Fruit fly (Drosophila melanogaster) whole organism, prepupa: ENCODE measurements around the gene CG43156.

Source experiments
- Blimp-1 ChIP-seq: fragments of 200-800 bp; sonication (Bioruptor generic); optimal IDR thresholded peaks from 3 replicates; lab custom pipeline; 2017; ENCODE audit warnings: missing biosample characterization, missing genetic modification characterization, mild to moderate bottlenecking, moderate library complexity, missing genetic modification reagents
- CG10669 ChIP-seq: fragments of 200-800 bp; sonication (Bioruptor generic); optimal IDR thresholded peaks from 3 replicates; lab custom pipeline; 2018; ENCODE audit warnings: missing biosample characterization, mild to moderate bottlenecking, missing genetic modification characterization, moderate library complexity
- CG11762 ChIP-seq: fragments of 200-800 bp; sonication (Bioruptor generic); optimal IDR thresholded peaks from 3 replicates; lab custom pipeline; 2016; ENCODE audit warnings: missing biosample characterization, missing genetic modification characterization; ENCODE audit not compliant: insufficient read depth
- CG11902 ChIP-seq: fragments of 200-800 bp; sonication (Bioruptor generic); optimal IDR thresholded peaks from 3 replicates; lab custom pipeline; 2016; ENCODE audit warnings: missing biosample characterization, missing genetic modification characterization
- CG15336 ChIP-seq: fragments of 200-800 bp; sonication (Bioruptor generic); IDR thresholded peaks from 2 replicates; pipeline ENCODE4 v1.3.6; 2022; ENCODE audit warnings: missing biosample characterization, missing genetic modification characterization
- CG16779 ChIP-seq: fragments of 200-800 bp; sonication (Bioruptor generic); optimal IDR thresholded peaks from 3 replicates; lab custom pipeline; 2017; ENCODE audit warnings: missing biosample characterization, mild to moderate bottlenecking, missing genetic modification characterization
- CG3032 ChIP-seq: fragments of 200-800 bp; optimal IDR thresholded peaks from 2 replicates; lab custom pipeline; 2019; ENCODE audit warnings: missing biosample characterization, mild to moderate bottlenecking, missing genetic modification characterization, moderate library complexity
- CG31627 ChIP-seq: fragments of 200-800 bp; sonication (Bioruptor generic); optimal IDR thresholded peaks from 3 replicates; lab custom pipeline; 2016; ENCODE audit warnings: missing biosample characterization, missing genetic modification characterization
- CG32006 ChIP-seq: fragments of 200-800 bp; sonication (Bioruptor generic); optimal IDR thresholded peaks from 3 replicates; lab custom pipeline; 2017; ENCODE audit warnings: missing biosample characterization, mild to moderate bottlenecking, missing genetic modification characterization
- CG34406 ChIP-seq: fragments of 200-800 bp; sonication (Bioruptor generic); optimal IDR thresholded peaks from 3 replicates; lab custom pipeline; 2016; ENCODE audit warnings: missing biosample characterization, missing genetic modification characterization
- CG3919 ChIP-seq: fragments of 200-800 bp; sonication (Bioruptor generic); optimal IDR thresholded peaks from 3 replicates; lab custom pipeline; 2016; ENCODE audit warnings: missing biosample characterization, missing genetic modification characterization
- CG6163 ChIP-seq: fragments of 200-800 bp; sonication (Bioruptor generic); IDR thresholded peaks from 3 replicates; pipeline ENCODE4 v1.3.6; 2022; ENCODE audit warnings: missing biosample characterization, missing genetic modification characterization
- CG6276 ChIP-seq: fragments of 200-800 bp; sonication (Bioruptor generic); optimal IDR thresholded peaks from 2 replicates; lab custom pipeline; 2017; ENCODE audit warnings: missing biosample characterization, mild to moderate bottlenecking, missing genetic modification characterization
- CG6792 ChIP-seq: fragments of 200-800 bp; sonication (Bioruptor generic); optimal IDR thresholded peaks from 3 replicates; lab custom pipeline; 2016; ENCODE audit warnings: missing biosample characterization, missing genetic modification characterization
- CG6808 ChIP-seq: fragments of 200-800 bp; sonication (Bioruptor generic); optimal IDR thresholded peaks from 3 replicates; lab custom pipeline; 2017; ENCODE audit warnings: missing biosample characterization, missing genetic modification characterization, mild to moderate bottlenecking, moderate library complexity, missing genetic modification reagents
- CG6854 ChIP-seq: fragments of 200-800 bp; sonication (Bioruptor generic); optimal IDR thresholded peaks from 2 replicates; lab custom pipeline; 2017; ENCODE audit warnings: missing biosample characterization, mild to moderate bottlenecking, missing genetic modification characterization
- CG7368 ChIP-seq: fragments of 200-800 bp; sonication (Bioruptor generic); optimal IDR thresholded peaks from 3 replicates; lab custom pipeline; 2016; ENCODE audit warnings: missing biosample characterization, missing genetic modification characterization
- CG8119 ChIP-seq: fragments of 200-800 bp; sonication (Bioruptor generic); IDR thresholded peaks from 3 replicates; pipeline ENCODE4 v1.3.6; 2022; ENCODE audit warnings: missing biosample characterization, missing genetic modification characterization
- CG8319 ChIP-seq: fragments of 200-800 bp; sonication (Bioruptor generic); optimal IDR thresholded peaks from 3 replicates; lab custom pipeline; 2016; ENCODE audit warnings: missing biosample characterization, missing genetic modification characterization
- CG8632 ChIP-seq: fragments of 200-800 bp; sonication (Bioruptor generic); optimal IDR thresholded peaks from 3 replicates; lab custom pipeline; 2016; ENCODE audit warnings: missing biosample characterization, missing genetic modification characterization
- CG9139 ChIP-seq: fragments of 200-800 bp; sonication (Bioruptor generic); optimal IDR thresholded peaks from 3 replicates; lab custom pipeline; 2017; ENCODE audit warnings: missing biosample characterization, mild to moderate bottlenecking, missing genetic modification characterization
- Eip75B ChIP-seq: fragments of 200-800 bp; sonication (Bioruptor generic); optimal IDR thresholded peaks from 3 replicates; lab custom pipeline; 2016; ENCODE audit warnings: missing biosample characterization, missing genetic modification characterization
- Eip78C ChIP-seq: fragments of 200-800 bp; sonication (Bioruptor generic); peaks from one replicate; lab custom pipeline; 2016; ENCODE audit warnings: missing biosample characterization, missing genetic modification characterization
- Eip93F ChIP-seq: fragments of 200-800 bp; sonication (Bioruptor generic); optimal IDR thresholded peaks from 2 replicates; lab custom pipeline; 2016; ENCODE audit warnings: missing biosample characterization, mild to moderate bottlenecking, missing genetic modification characterization
- Ets21C ChIP-seq: fragments of 200-800 bp; sonication (Bioruptor generic); optimal IDR thresholded peaks from 3 replicates; lab custom pipeline; 2016; ENCODE audit warnings: missing biosample characterization, missing genetic modification characterization
- Ets96B ChIP-seq: fragments of 200-800 bp; optimal IDR thresholded peaks from 2 replicates; lab custom pipeline; 2019; ENCODE audit warnings: missing biosample characterization, mild to moderate bottlenecking, missing genetic modification characterization, moderate library complexity
- Gug ChIP-seq: fragments of 200-800 bp; sonication (Bioruptor generic); IDR thresholded peaks from 2 replicates; pipeline ENCODE4 v1.3.6; 2022; ENCODE audit warnings: missing biosample characterization, missing genetic modification characterization
- Hr38 ChIP-seq: sonication (Bioruptor generic); optimal IDR thresholded peaks from 2 replicates; lab custom pipeline; 2016; ENCODE audit warnings: missing biosample characterization, missing genetic modification characterization
- Hr39 ChIP-seq: fragments of 200-800 bp; sonication (Bioruptor generic); optimal IDR thresholded peaks from 2 replicates; lab custom pipeline; 2016; ENCODE audit warnings: missing biosample characterization, missing genetic modification characterization
- Hr4 ChIP-seq: fragments of 200-800 bp; sonication (Bioruptor generic); optimal IDR thresholded peaks from 3 replicates; lab custom pipeline; 2016; ENCODE audit warnings: missing biosample characterization, missing genetic modification characterization
- Lpt ChIP-seq: fragments of 200-800 bp; sonication (Bioruptor generic); optimal IDR thresholded peaks from 3 replicates; lab custom pipeline; 2016; ENCODE audit warnings: missing biosample characterization, missing genetic modification characterization
- Met ChIP-seq: fragments of 200-800 bp; sonication (Bioruptor generic); optimal IDR thresholded peaks from 3 replicates; lab custom pipeline; 2016; ENCODE audit warnings: missing biosample characterization, missing genetic modification characterization
- Smox ChIP-seq: fragments of 200-800 bp; sonication (Bioruptor generic); optimal IDR thresholded peaks from 3 replicates; lab custom pipeline; 2016; ENCODE audit warnings: missing biosample characterization, missing genetic modification characterization
- Sox102F ChIP-seq: fragments of 200-800 bp; sonication (Bioruptor generic); optimal IDR thresholded peaks from 2 replicates; lab custom pipeline; 2016; ENCODE audit warnings: missing biosample characterization, mild to moderate bottlenecking, missing genetic modification characterization
- Sox14 ChIP-seq: fragments of 200-800 bp; sonication (Bioruptor generic); optimal IDR thresholded peaks from 3 replicates; lab custom pipeline; 2016; ENCODE audit warnings: missing biosample characterization, missing genetic modification characterization
- Sox15 ChIP-seq: fragments of 200-800 bp; sonication (Bioruptor generic); optimal IDR thresholded peaks from 3 replicates; lab custom pipeline; 2016; ENCODE audit warnings: missing biosample characterization, missing genetic modification characterization
- achi ChIP-seq: fragments of 200-800 bp; sonication (Bioruptor generic); optimal IDR thresholded peaks from 3 replicates; lab custom pipeline; 2016; ENCODE audit warnings: missing biosample characterization, missing genetic modification characterization
- cyc ChIP-seq: fragments of 200-800 bp; sonication (Bioruptor generic); optimal IDR thresholded peaks from 3 replicates; lab custom pipeline; 2016; ENCODE audit warnings: missing biosample characterization, missing genetic modification characterization
- dsx ChIP-seq: fragments of 200-800 bp; optimal IDR thresholded peaks from 3 replicates; lab custom pipeline; 2019; ENCODE audit warnings: missing biosample characterization, mild to moderate bottlenecking, missing genetic modification characterization, moderate library complexity; ENCODE audit not compliant: poor library complexity, severe bottlenecking
- eg ChIP-seq: fragments of 200-800 bp; sonication (Bioruptor generic); IDR thresholded peaks from 3 replicates; pipeline ENCODE4 v1.3.6; 2022; ENCODE audit warnings: missing biosample characterization, missing genetic modification characterization
- fd59A ChIP-seq: fragments of 200-800 bp; sonication (Bioruptor generic); optimal IDR thresholded peaks from 2 replicates; lab custom pipeline; 2017; ENCODE audit warnings: missing biosample characterization, mild to moderate bottlenecking, missing genetic modification characterization, missing genetic modification reagents
- fd85E ChIP-seq: fragments of 200-800 bp; sonication (Bioruptor generic); optimal IDR thresholded peaks from 3 replicates; lab custom pipeline; 2016; ENCODE audit warnings: missing biosample characterization, missing genetic modification characterization
- fkh ChIP-seq: fragments of 200-800 bp; sonication (Bioruptor generic); optimal IDR thresholded peaks from 3 replicates; lab custom pipeline; 2017; ENCODE audit warnings: missing biosample characterization, mild to moderate bottlenecking, missing genetic modification characterization, moderate library complexity
- lz ChIP-seq: fragments of 200-800 bp; sonication (Bioruptor generic); optimal IDR thresholded peaks from 3 replicates; lab custom pipeline; 2016; ENCODE audit warnings: missing biosample characterization, missing genetic modification characterization
- ss ChIP-seq, 2 experiments: fragments of 200-800 bp; sonication (Bioruptor generic); optimal IDR thresholded peaks; 2 replicates in 1 of 2; 3 replicates in 1 of 2; lab custom pipeline; 2017 to 2018; ENCODE audit warnings: mild to moderate bottlenecking in 2 of 2, missing biosample characterization in 2 of 2, missing genetic modification characterization in 2 of 2, moderate library complexity in 1 of 2
- vri ChIP-seq: fragments of 200-800 bp; sonication (Bioruptor generic); optimal IDR thresholded peaks from 3 replicates; lab custom pipeline; 2016; ENCODE audit warnings: missing biosample characterization, mild to moderate bottlenecking, missing genetic modification characterization

Gene CG43156

dm6 chrX:11925213-11925612 lies 18.5 kb upstream of the CG43156 start (continued):
- peak; percentile 45 for TF ChIP-seq CG11762
- TF ChIP-seq fd85E (GFP tag; lab: Kevin White, UChicago): no peak
- peak; percentile 48 for TF ChIP-seq CG6792 (GFP tag; lab: Kevin White, UChicago)
- peak; percentile 39 for TF ChIP-seq CG6276 (GFP tag; lab: Kevin White, UChicago)
- peak; percentile 14 for TF ChIP-seq Blimp-1 (GFP tag; lab: Kevin White, UChicago)
- TF ChIP-seq CG3032 (tag; lab: Kevin White, UChicago): no peak
- peak; percentile 72 for TF ChIP-seq Gug
- TF ChIP-seq CG16779 (tag; lab: Kevin White, UChicago): no peak
- peak; percentile 18 for TF ChIP-seq CG8319 (GFP tag; lab: Kevin White, UChicago)
- peak; percentile 25 for TF ChIP-seq achi (GFP tag; lab: Kevin White, UChicago)
- no peak for TF ChIP-seq Lpt
- peak; percentile 75 for TF ChIP-seq cyc (GFP tag; lab: Kevin White, UChicago)
- no peak for TF ChIP-seq ss (GFP tag; optimal IDR thresholded peaks at IDR 0.05; lab: Kevin White, UChicago)
- TF ChIP-seq CG6854 (GFP tag; lab: Kevin White, UChicago): no peak
- peak; percentile 21 for TF ChIP-seq CG11902 (GFP tag; lab: Kevin White, UChicago)
- no peak for TF ChIP-seq Eip75B (GFP tag; lab: Kevin White, UChicago)
- TF ChIP-seq CG3919: peak; percentile 65
- TF ChIP-seq, all 60 proteins: peak for 38

dm6 chrX:11924562-11924961 lies 17.9 kb upstream of the CG43156 start, which contains the start of gene Sclp:
TSS of gene Sclp (minus strand) at chrX:11924662.
- TF ChIP-seq eg (GFP tag; lab: Robert Waterston, UW) (0 out of 3 replicates have a peak, but pooled peaks have one; percentile 34), CG10669 (GFP tag; lab: Kevin White, UChicago) (no peak), fd59A (GFP tag; lab: Kevin White, UChicago) (no peak), CG32006 (peak; percentile 40), achi (GFP tag; lab: Kevin White, UChicago) (peak; percentile 6), Blimp-1 (GFP tag; lab: Kevin White, UChicago) (no peak), Hr39 (no peak), CG15336 (GFP tag; lab: Robert Waterston, UW) (peak; percentile 28; the same call in 1 of the 2 replicates), vri (no peak), CG6163 (GFP tag; lab: Robert Waterston, UW) (no peak), CG6854 (GFP tag; lab: Kevin White, UChicago) (no peak), fd85E (GFP tag; lab: Kevin White, UChicago) (no peak), CG8119 (no peak; the same call in 2 of the 3 replicates), Smox (GFP tag; lab: Kevin White, UChicago) (no peak), CG8319 (GFP tag; lab: Kevin White, UChicago) (no peak), CG34406 (GFP tag; lab: Kevin White, UChicago) (no peak), Hr38 (no peak), CG31627 (no peak), Sox102F (GFP tag; lab: Kevin White, UChicago) (no peak), lz (GFP tag; lab: Kevin White, UChicago) (no peak), fkh (no peak), CG6276 (GFP tag; lab: Kevin White, UChicago) (peak; percentile 34), Ets21C (GFP tag; lab: Kevin White, UChicago) (no peak), CG9139 (GFP tag; lab: Kevin White, UChicago) (no peak), CG6792 (GFP tag; lab: Kevin White, UChicago) (no peak), Met (peak; percentile 2), Hr4 (GFP tag; lab: Kevin White, UChicago) (peak; percentile 9)

- TF ChIP-seq CG15336 (GFP tag; lab: Robert Waterston, UW) (no peak), CG3919 (no peak), fd59A (GFP tag; lab: Kevin White, UChicago) (no peak), Eip78C (GFP tag; lab: Kevin White, UChicago) (peak; percentile 58), CG8319 (GFP tag; lab: Kevin White, UChicago) (no peak), Sox15 (no peak), CG6792 (GFP tag; lab: Kevin White, UChicago) (no peak), CG6808 (no peak), fd85E (GFP tag; lab: Kevin White, UChicago) (no peak), cyc (GFP tag; lab: Kevin White, UChicago) (no peak), Sox14 (no peak), CG8632 (GFP tag; lab: Kevin White, UChicago) (no peak), Eip93F (GFP tag; lab: Kevin White, UChicago) (peak; percentile 23), Smox (GFP tag; lab: Kevin White, UChicago) (no peak), Blimp-1 (GFP tag; lab: Kevin White, UChicago) (no peak), dsx (GFP tag; lab: Kevin White, UChicago) (no peak), Ets96B (tag; lab: Kevin White, UChicago) (no peak), Hr4 (GFP tag; lab: Kevin White, UChicago) (no peak), CG8119 (no peak), CG6276 (GFP tag; lab: Kevin White, UChicago) (no peak), CG7368 (no peak), vri (peak; percentile 5)
Observed at dm6 chrX:11923698-11924097, 17.0 kb upstream of the CG43156 start.
